Fruit fly (Drosophila melanogaster): Measurements from ENCODE around the gene eyg.

The eyg gene

DNA sequence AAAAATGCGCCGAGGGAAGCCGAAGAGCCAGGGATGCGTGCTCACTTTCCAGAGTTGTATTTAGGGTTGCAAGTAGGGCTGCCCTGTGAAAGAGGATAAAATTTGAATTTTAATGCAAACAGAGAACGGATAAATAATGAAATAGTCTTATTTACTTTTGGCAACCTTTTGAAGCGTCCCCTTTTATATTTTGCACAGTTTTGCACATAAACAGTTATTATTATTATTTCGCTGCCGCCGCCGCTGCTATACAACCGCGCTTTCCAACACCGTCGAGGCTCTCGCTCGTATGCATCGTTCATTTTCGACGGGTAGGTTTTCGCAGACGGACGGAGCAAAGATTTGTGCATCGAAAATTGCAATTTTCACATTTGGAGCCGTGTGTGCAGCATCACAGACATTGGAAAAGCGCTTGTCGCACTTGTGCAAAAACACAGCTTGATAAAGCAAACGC, 47.0 kb upstream of the eyg start, which contains the start of the genes sti and tral (continued):
- peak; percentile 83 for TF ChIP-seq CG14667 (GFP tag; IDR thresholded peaks at IDR 0.05)
- TF ChIP-seq E2f2 (GFP tag; IDR thresholded peaks at IDR 0.05) = peak; percentile 99
- peak; percentile 64 for TF ChIP-seq wdn (GFP tag; IDR thresholded peaks at IDR 0.05)
- TF ChIP-seq CG10959 (GFP tag; IDR thresholded peaks at IDR 0.05) = peak; percentile 72
- no peak for TF ChIP-seq HLHmδ (GFP tag; optimal IDR thresholded peaks at IDR 0.05)
- peak; percentile 72 for TF ChIP-seq schlank (tag; optimal IDR thresholded peaks at IDR 0.05)
- peak; percentile 88 for TF ChIP-seq gem (tag; optimal IDR thresholded peaks at IDR 0.05)
- peak in 1 of 2 experiments; percentile 12 for TF ChIP-seq Trl (optimal IDR thresholded peaks at IDR 0.05)
- peak; percentile 96 for TF ChIP-seq Trl (GFP tag; optimal IDR thresholded peaks at IDR 0.05)
- peak; percentile 83 for TF ChIP-seq CG11247 (GFP tag; IDR thresholded peaks at IDR 0.05)
- TF ChIP-seq CG10979 (tag; optimal IDR thresholded peaks at IDR 0.05) = peak; percentile 76
- TF ChIP-seq bcd (GFP tag; optimal IDR thresholded peaks at IDR 0.05) = peak; percentile 89
- TF ChIP-seq Eip74EF (GFP tag; optimal IDR thresholded peaks at IDR 0.05) = no peak
- TF ChIP-seq kay (GFP tag; optimal IDR thresholded peaks at IDR 0.05) = peak; percentile 83
- TF ChIP-seq CG34224 (GFP tag; IDR thresholded peaks at IDR 0.05; ENCODE audit: partially characterized antibody) = 0 out of 3 replicates have a peak, but pooled peaks have one; percentile 15
- TF ChIP-seq Mad (GFP tag; optimal IDR thresholded peaks at IDR 0.05) = peak; percentile 93
- TF ChIP-seq CG32532 (GFP tag; IDR thresholded peaks at IDR 0.05) = peak; percentile 89
- TF ChIP-seq usp (GFP tag; optimal IDR thresholded peaks at IDR 0.05) = no peak
- TF ChIP-seq D19A (tag; optimal IDR thresholded peaks at IDR 0.05) = peak; percentile 47
- TF ChIP-seq Elba2 (GFP tag; optimal IDR thresholded peaks at IDR 0.05) = peak; percentile 65
- peak in 1 of 3 experiments; percentile 78 for TF ChIP-seq lola (GFP tag; optimal IDR thresholded peaks at IDR 0.05)
- TF ChIP-seq pho (GFP tag; optimal IDR thresholded peaks at IDR 0.05) = peak; percentile 95
- TF ChIP-seq CG6254 (GFP tag; optimal IDR thresholded peaks at IDR 0.05) = peak; percentile 71
- peak; percentile 82 for TF ChIP-seq gcm2 (GFP tag; optimal IDR thresholded peaks at IDR 0.05)
- TF ChIP-seq Mes4 (GFP tag; optimal IDR thresholded peaks at IDR 0.05) = peak; percentile 86
- peak; percentile 89 for TF ChIP-seq CoRest (tag; optimal IDR thresholded peaks at IDR 0.05)
- peak; percentile 73 for TF ChIP-seq pb (GFP tag; optimal IDR thresholded peaks at IDR 0.05)
- TF ChIP-seq dmrt11E (tag; optimal IDR thresholded peaks at IDR 0.05) = peak; percentile 75
- peak; percentile 86 for TF ChIP-seq ranshi (GFP tag; IDR thresholded peaks at IDR 0.05)
- TF ChIP-seq CG7786 (GFP tag; optimal IDR thresholded peaks at IDR 0.05) = peak; percentile 95
- TF ChIP-seq fu2 (GFP tag; optimal IDR thresholded peaks at IDR 0.05) = peak; percentile 94
- peak; percentile 1 for TF ChIP-seq wek (GFP tag; optimal IDR thresholded peaks at IDR 0.05)
- peak; percentile 87 for TF ChIP-seq CG6689 (GFP tag; IDR thresholded peaks at IDR 0.05)
- TF ChIP-seq CG31441 (GFP tag; IDR thresholded peaks at IDR 0.05) = peak; percentile 83; the same call in 1 of the 2 replicates
- peak; percentile 60 for TF ChIP-seq ATbp (GFP tag; optimal IDR thresholded peaks at IDR 0.05)
- TF ChIP-seq Aef1 (GFP tag; IDR thresholded peaks at IDR 0.05) = peak; percentile 84
- no peak for TF ChIP-seq CG7745 (tag; optimal IDR thresholded peaks at IDR 0.05)
- peak; percentile 79 for TF ChIP-seq Lhr (GFP tag; optimal IDR thresholded peaks at IDR 0.05)
- TF ChIP-seq CG11695 (GFP tag; IDR thresholded peaks at IDR 0.05) = peak; percentile 68; the same call in 2 of the 3 replicates
- peak; percentile 42 for TF ChIP-seq sima (GFP tag; optimal IDR thresholded peaks at IDR 0.05)
- TF ChIP-seq CG8478 (optimal IDR thresholded peaks at IDR 0.05) = no peak
- peak in 1 of 2 experiments; percentile 74 for TF ChIP-seq insv (GFP tag; optimal IDR thresholded peaks at IDR 0.05)
- peak; percentile 80 for TF ChIP-seq CG17385 (GFP tag; optimal IDR thresholded peaks at IDR 0.05)
- peak; percentile 90 for TF ChIP-seq CG9215 (GFP tag; IDR thresholded peaks at IDR 0.05)
- peak; percentile 85 for TF ChIP-seq CG10654 (GFP tag; optimal IDR thresholded peaks at IDR 0.05)
- TF ChIP-seq Sry-δ (GFP tag; optimal IDR thresholded peaks at IDR 0.05) = peak; percentile 79
- peak; percentile 94 for TF ChIP-seq maf-S (GFP tag; optimal IDR thresholded peaks at IDR 0.05)
- peak; percentile 75 for TF ChIP-seq ftz-f1 (GFP tag; optimal IDR thresholded peaks at IDR 0.05)
- no peak; the same call in 1 of the 2 replicates for TF ChIP-seq Doc2 (GFP tag; IDR thresholded peaks at IDR 0.05)
- TF ChIP-seq jumu (GFP tag; optimal IDR thresholded peaks at IDR 0.05) = peak; percentile 97
- TF ChIP-seq CG8944 (GFP tag; optimal IDR thresholded peaks at IDR 0.05) = peak; percentile 95
